Worm (Caenorhabditis elegans): ENCODE measurements around the gene swd-2.2.

- TF ChIP-seq hlh-8 (tag; optimal IDR thresholded peaks at IDR 0.05) (no peak), pha-2 (tag; optimal IDR thresholded peaks at IDR 0.05) (no peak), ceh-2 (tag; optimal IDR thresholded peaks at IDR 0.05) (no peak), ama-1 (optimal IDR thresholded peaks at IDR 0.05) (peak; percentile 54), npax-4 (tag; optimal IDR thresholded peaks at IDR 0.05) (no peak), gmeb-2 (tag; optimal IDR thresholded peaks at IDR 0.05) (no peak), tbx-2 (tag; optimal IDR thresholded peaks at IDR 0.05) (no peak), pha-4 (tag; optimal IDR thresholded peaks at IDR 0.05) (no peak), ceh-19 (GFP tag; optimal IDR thresholded peaks at IDR 0.05) (no peak), unc-86 (tag; optimal IDR thresholded peaks at IDR 0.05) (no peak), dve-1 (tag; optimal IDR thresholded peaks at IDR 0.05) (no peak)
Measured at ce11 chrIV:7789521-7789949, 15.3 kb downstream of the swd-2.2 start, which contains the start of gene imp-3.
